Fruit fly (Drosophila melanogaster) whole organism, embryonic: ENCODE measurements around the gene Zip88E.
A peak's percentile ranks its signal among the peaks of the same experiment; 100 is the strongest.

Experiments used
- CG10267 ChIP-seq: fragments of 200-800 bp; sonication (Bioruptor generic); optimal IDR thresholded peaks from 2 replicates; lab custom pipeline; 2018; ENCODE audit warnings: missing biosample characterization, mild to moderate bottlenecking, missing genetic modification characterization, moderate library complexity
- CG10565 ChIP-seq: fragments of 200-800 bp; sonication (Bioruptor generic); optimal IDR thresholded peaks from 3 replicates; lab custom pipeline; 2016; ENCODE audit warnings: missing biosample characterization, mild to moderate bottlenecking, missing genetic modification characterization
- CG11085 ChIP-seq: fragments of 200-800 bp; sonication (Bioruptor generic); IDR thresholded peaks from 2 replicates; pipeline ENCODE4 v1.3.6; 2022; ENCODE audit warnings: missing biosample characterization, missing genetic modification characterization
- CG11398 ChIP-seq: fragments of 200-800 bp; sonication (Bioruptor generic); optimal IDR thresholded peaks from 2 replicates; lab custom pipeline; 2016; ENCODE audit warnings: missing biosample characterization, missing genetic modification characterization
- CG15073 ChIP-seq: fragments of 200-800 bp; sonication (Bioruptor generic); optimal IDR thresholded peaks from 2 replicates; lab custom pipeline; 2016; ENCODE audit warnings: missing biosample characterization, missing genetic modification characterization
- CG15696 ChIP-seq: fragments of 200-800 bp; sonication (Bioruptor generic); optimal IDR thresholded peaks from 2 replicates; lab custom pipeline; 2019; ENCODE audit warnings: missing biosample characterization, mild to moderate bottlenecking, missing genetic modification characterization, moderate library complexity
- CG16863 ChIP-seq: fragments of 200-800 bp; sonication (Bioruptor generic); optimal IDR thresholded peaks from 3 replicates; lab custom pipeline; 2016; ENCODE audit warnings: missing biosample characterization, missing genetic modification characterization
- CG17829 ChIP-seq: fragments of 200-800 bp; optimal IDR thresholded peaks from 2 replicates; lab custom pipeline; 2019; ENCODE audit warnings: missing biosample characterization, mild to moderate bottlenecking, missing genetic modification characterization, moderate library complexity
- CG2202 ChIP-seq: fragments of 200-800 bp; sonication (Bioruptor generic); optimal IDR thresholded peaks from 2 replicates; lab custom pipeline; 2018; ENCODE audit warnings: missing biosample characterization, mild to moderate bottlenecking, missing genetic modification characterization
- CG2889 ChIP-seq: fragments of 200-800 bp; sonication (Bioruptor generic); IDR thresholded peaks from 3 replicates; pipeline ENCODE4 v1.3.6; 2022; ENCODE audit warnings: missing biosample characterization, missing genetic modification characterization
- CG30431 ChIP-seq: fragments of 200-800 bp; sonication (Bioruptor generic); optimal IDR thresholded peaks from 2 replicates; lab custom pipeline; 2017; ENCODE audit warnings: missing biosample characterization, missing genetic modification characterization
- CG4328 ChIP-seq: fragments of 200-800 bp; sonication (Bioruptor generic); optimal IDR thresholded peaks from 3 replicates; lab custom pipeline; 2017; ENCODE audit warnings: missing biosample characterization, missing genetic modification reagents, missing genetic modification characterization
- CG43689 ChIP-seq: fragments of 200-800 bp; sonication (Bioruptor generic); IDR thresholded peaks from 2 replicates; pipeline ENCODE4 v1.3.6; 2022; ENCODE audit warnings: missing biosample characterization, missing genetic modification characterization
- CG4424 ChIP-seq: fragments of 200-800 bp; sonication (Bioruptor generic); optimal IDR thresholded peaks from 3 replicates; lab custom pipeline; 2016; ENCODE audit warnings: missing biosample characterization, missing genetic modification characterization
- CG8281 ChIP-seq: fragments of 200-800 bp; sonication (Bioruptor generic); optimal IDR thresholded peaks from 2 replicates; lab custom pipeline; 2018; ENCODE audit warnings: missing biosample characterization, mild to moderate bottlenecking, missing genetic modification characterization, moderate library complexity
- ERR ChIP-seq: fragments of 200-800 bp; sonication (Bioruptor generic); optimal IDR thresholded peaks from 2 replicates; lab custom pipeline; 2016; ENCODE audit warnings: missing biosample characterization, missing genetic modification characterization
- Fer3 ChIP-seq: fragments of 200-800 bp; sonication (Bioruptor generic); optimal IDR thresholded peaks from 2 replicates; lab custom pipeline; 2018; ENCODE audit warnings: missing biosample characterization, mild to moderate bottlenecking, missing genetic modification characterization, moderate library complexity
- HLH4C ChIP-seq: fragments of 200-800 bp; sonication (Bioruptor generic); IDR thresholded peaks from 3 replicates; pipeline ENCODE4 v1.3.6; 2022; ENCODE audit warnings: missing biosample characterization, missing genetic modification characterization; ENCODE audit not compliant: partially characterized antibody
- NFAT ChIP-seq: fragments of 200-800 bp; sonication (Bioruptor generic); IDR thresholded peaks from 2 replicates; pipeline ENCODE4 v1.3.6; 2022; ENCODE audit warnings: missing biosample characterization, missing genetic modification characterization
- Scr ChIP-seq: fragments of 200-800 bp; sonication (Bioruptor generic); IDR thresholded peaks from 2 replicates; pipeline ENCODE4 v1.3.6; 2022; ENCODE audit warnings: missing biosample characterization, missing genetic modification characterization; ENCODE audit not compliant: partially characterized antibody
- Six4 ChIP-seq: fragments of 200-800 bp; sonication (Bioruptor generic); optimal IDR thresholded peaks from 2 replicates; lab custom pipeline; 2016; ENCODE audit warnings: missing biosample characterization, missing genetic modification characterization
- Spps ChIP-seq: fragments of 200-800 bp; sonication (Bioruptor generic); optimal IDR thresholded peaks from 2 replicates; lab custom pipeline; 2018; ENCODE audit warnings: missing biosample characterization, mild to moderate bottlenecking, missing genetic modification characterization
- Ssrp ChIP-seq: fragments of 200-800 bp; sonication (Bioruptor generic); optimal IDR thresholded peaks from 2 replicates; lab custom pipeline; 2018; ENCODE audit warnings: missing biosample characterization, mild to moderate bottlenecking, missing genetic modification characterization, moderate library complexity
- Trl ChIP-seq, 3 experiments: fragments of >200 bp in 2 of 3; fragments of 200-800 bp in 1 of 3; sonication (Bioruptor generic) in 1 of 3; optimal IDR thresholded peaks; 2 replicates in 1 of 3; 3 replicates in 2 of 3; lab custom pipeline; 2016 to 2017; ENCODE audit warnings: missing biosample characterization in 1 of 3, missing genetic modification characterization in 1 of 3
- Xbp1 ChIP-seq: fragments of 200-800 bp; sonication (Bioruptor generic); optimal IDR thresholded peaks from 3 replicates; lab custom pipeline; 2016; ENCODE audit warnings: missing biosample characterization, mild to moderate bottlenecking, missing genetic modification characterization
- aop ChIP-seq: fragments of 200-800 bp; sonication (Bioruptor generic); IDR thresholded peaks from 2 replicates; pipeline ENCODE4 v1.3.6; 2022; ENCODE audit warnings: missing biosample characterization, missing genetic modification characterization
- bsh ChIP-seq, 2 experiments: fragments of 200-800 bp; sonication (Bioruptor generic); optimal IDR thresholded peaks; 2 replicates each; lab custom pipeline; 2017 to 2018; ENCODE audit warnings: mild to moderate bottlenecking in 2 of 2, missing biosample characterization in 2 of 2, missing genetic modification characterization in 2 of 2, moderate library complexity in 1 of 2
- chif ChIP-seq, 2 experiments: fragments of 200-800 bp; sonication (Bioruptor generic); optimal IDR thresholded peaks; 3 replicates each; lab custom pipeline; 2016; ENCODE audit warnings: missing biosample characterization in 2 of 2, missing genetic modification characterization in 2 of 2
- crol ChIP-seq: fragments of 200-800 bp; sonication (Bioruptor generic); IDR thresholded peaks from 2 replicates; pipeline ENCODE4 v1.3.6; 2022; ENCODE audit warnings: missing biosample characterization, missing genetic modification characterization
- disco-r ChIP-seq: fragments of 200-800 bp; sonication (Bioruptor generic); optimal IDR thresholded peaks from 2 replicates; lab custom pipeline; 2016; ENCODE audit warnings: missing biosample characterization, missing genetic modification characterization
- fru ChIP-seq: fragments of >200 bp; optimal IDR thresholded peaks from 2 replicates; lab custom pipeline; 2017
- gcm ChIP-seq: fragments of 200-800 bp; sonication (Bioruptor generic); optimal IDR thresholded peaks from 2 replicates; lab custom pipeline; 2019; ENCODE audit warnings: missing biosample characterization, mild to moderate bottlenecking, missing genetic modification characterization, moderate library complexity
- gfzf ChIP-seq: fragments of 200-800 bp; sonication (Bioruptor generic); optimal IDR thresholded peaks from 2 replicates; lab custom pipeline; 2016; ENCODE audit warnings: missing biosample characterization, mild to moderate bottlenecking, missing genetic modification characterization, moderate library complexity
- gsb-n ChIP-seq: fragments of 200-800 bp; sonication (Bioruptor generic); optimal IDR thresholded peaks from 3 replicates; lab custom pipeline; 2018; ENCODE audit warnings: missing biosample characterization, mild to moderate bottlenecking, missing genetic modification characterization
- jing ChIP-seq: fragments of 200-800 bp; sonication (Bioruptor generic); optimal IDR thresholded peaks from 2 replicates; lab custom pipeline; 2018; ENCODE audit warnings: missing biosample characterization, mild to moderate bottlenecking, missing genetic modification characterization
- kni ChIP-seq: fragments of 200-800 bp; sonication (Bioruptor generic); optimal IDR thresholded peaks from 3 replicates; lab custom pipeline; 2017; ENCODE audit warnings: mild to moderate bottlenecking, missing biosample characterization, missing genetic modification reagents, missing genetic modification characterization
- knrl ChIP-seq: fragments of 200-800 bp; sonication (Bioruptor generic); IDR thresholded peaks from 3 replicates; pipeline ENCODE4 v1.3.6; 2022; ENCODE audit warnings: missing biosample characterization, missing genetic modification characterization; ENCODE audit not compliant: partially characterized antibody
- maf-S ChIP-seq: fragments of 200-800 bp; sonication (Bioruptor generic); optimal IDR thresholded peaks from 2 replicates; lab custom pipeline; 2016; ENCODE audit warnings: missing biosample characterization, missing genetic modification characterization
- oc ChIP-seq: fragments of 200-800 bp; sonication (Bioruptor generic); optimal IDR thresholded peaks from 2 replicates; lab custom pipeline; 2018; ENCODE audit warnings: missing biosample characterization, mild to moderate bottlenecking, missing genetic modification characterization, moderate library complexity
- odd ChIP-seq: fragments of 200-800 bp; sonication (Bioruptor generic); optimal IDR thresholded peaks from 2 replicates; lab custom pipeline; 2017; ENCODE audit warnings: missing biosample characterization, mild to moderate bottlenecking, missing genetic modification characterization
- pros ChIP-seq: fragments of 200-800 bp; sonication (Bioruptor generic); optimal IDR thresholded peaks from 3 replicates; lab custom pipeline; 2019; ENCODE audit warnings: missing biosample characterization, mild to moderate bottlenecking, missing genetic modification characterization, moderate library complexity
- run ChIP-seq: fragments of 200-800 bp; sonication (Bioruptor generic); optimal IDR thresholded peaks from 3 replicates; lab custom pipeline; 2018; ENCODE audit warnings: missing biosample characterization, mild to moderate bottlenecking, missing genetic modification characterization
- slbo ChIP-seq: fragments of 200-800 bp; sonication (Bioruptor generic); IDR thresholded peaks from 2 replicates; pipeline ENCODE4 v1.3.6; 2022; ENCODE audit warnings: missing biosample characterization, missing genetic modification characterization
- slp2 ChIP-seq: fragments of 200-800 bp; sonication (Bioruptor generic); optimal IDR thresholded peaks from 2 replicates; lab custom pipeline; 2016; ENCODE audit warnings: missing biosample characterization, missing genetic modification characterization
- ssp ChIP-seq: fragments of 200-800 bp; sonication (Bioruptor generic); IDR thresholded peaks from 2 replicates; pipeline ENCODE4 v1.3.6; 2022; ENCODE audit warnings: missing biosample characterization, missing genetic modification characterization
- sug ChIP-seq: fragments of 200-800 bp; optimal IDR thresholded peaks from 2 replicates; lab custom pipeline; 2019; ENCODE audit warnings: missing biosample characterization, mild to moderate bottlenecking, missing genetic modification characterization, moderate library complexity
- trem ChIP-seq: fragments of 200-800 bp; optimal IDR thresholded peaks from 3 replicates; lab custom pipeline; 2019; ENCODE audit warnings: missing biosample characterization, mild to moderate bottlenecking, missing genetic modification characterization, moderate library complexity
- usp ChIP-seq: fragments of >200 bp; optimal IDR thresholded peaks from 2 replicates; lab custom pipeline; 2017; ENCODE audit warnings: missing biosample characterization, missing genetic modification characterization

Zip88E gene

DNA sequence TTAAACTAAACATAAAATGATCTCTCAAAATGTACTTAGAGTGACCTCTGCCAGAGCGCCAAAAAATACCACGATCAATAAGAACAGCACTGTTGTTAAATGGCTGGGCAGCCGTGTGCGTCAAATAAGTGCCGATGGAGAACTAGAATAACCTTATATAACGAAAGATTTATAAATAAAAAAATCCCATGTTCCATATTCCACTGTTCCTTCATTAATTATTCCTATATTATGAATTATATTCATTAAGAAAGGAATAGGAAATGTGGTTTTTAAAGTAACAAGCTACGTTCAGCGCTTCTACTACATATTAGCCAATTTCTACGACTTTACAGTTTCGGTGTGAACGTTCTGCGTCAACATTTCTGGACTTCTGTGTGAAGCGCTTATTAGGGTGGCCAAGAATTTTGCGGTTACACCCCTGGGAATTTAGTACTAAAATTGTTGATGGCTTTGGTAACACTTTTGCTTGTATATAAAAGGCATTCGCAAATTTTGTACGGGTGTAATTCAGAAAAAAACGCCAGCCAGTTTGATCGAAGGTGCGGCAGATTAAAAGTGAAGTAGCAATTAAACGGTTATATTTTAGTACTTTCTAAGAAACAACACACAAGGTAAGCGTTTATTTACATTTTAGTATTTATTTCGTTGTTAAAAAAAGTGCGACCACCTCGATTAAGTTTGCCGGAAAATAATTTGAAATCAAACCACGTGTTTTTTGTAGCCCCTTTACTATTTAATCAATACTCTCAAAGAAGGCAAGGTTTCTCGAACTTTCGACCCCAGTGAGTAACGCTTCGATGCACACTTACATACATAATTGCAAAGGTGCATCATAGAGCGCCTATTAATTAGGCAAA, 26.0 kb upstream of the Zip88E start, which contains the start of the genes tefu and Hsc70-4 (continued):
- TF ChIP-seq CG15696 (tag; lab: Kevin White, UChicago) (peak; percentile 76), ERR (no peak), kni (GFP tag; lab: Kevin White, UChicago) (peak; percentile 54), CG17829 (tag; lab: Kevin White, UChicago) (peak; percentile 73), CG10267 (tag; lab: Kevin White, UChicago) (peak; percentile 73), Fer3 (tag; lab: Kevin White, UChicago) (peak; percentile 62), trem (tag; lab: Kevin White, UChicago) (peak; percentile 65), CG11085 (GFP tag; lab: Robert Waterston, UW) (peak; percentile 78), Ssrp (tag; lab: Kevin White, UChicago) (peak; percentile 73), CG4328 (GFP tag; lab: Kevin White, UChicago) (no peak), fru (lab: Kevin White, UChicago) (no peak), jing (peak; percentile 45), usp (no peak), CG8281 (peak; percentile 31), odd (peak; percentile 31), pros (GFP tag; lab: Kevin White, UChicago) (no peak), sug (tag; lab: Kevin White, UChicago) (peak; percentile 75), CG15073 (GFP tag; lab: Kevin White, UChicago) (no peak), CG10565 (GFP tag; lab: Kevin White, UChicago) (no peak), maf-S (GFP tag; lab: Kevin White, UChicago) (peak; percentile 76), NFAT (GFP tag; lab: Robert Waterston, UW) (peak; percentile 59), gfzf (GFP tag; lab: Kevin White, UChicago) (peak; percentile 96), gcm (GFP tag; lab: Kevin White, UChicago) (no peak), Trl (optimal IDR thresholded peaks at IDR 0.05; lab: Kevin White, UChicago) (no peak), Trl (GFP tag; optimal IDR thresholded peaks at IDR 0.05; lab: Kevin White, UChicago) (peak; percentile 47), HLH4C (GFP tag; lab: Robert Waterston, UW) (peak; percentile 11; the same call in 1 of the 3 replicates), oc (tag; lab: Kevin White, UChicago) (no peak), bsh (GFP tag; optimal IDR thresholded peaks at IDR 0.05; lab: Kevin White, UChicago) (no peak), crol (GFP tag; lab: Robert Waterston, UW) (no peak), Spps (tag; lab: Kevin White, UChicago) (peak; percentile 1), Six4 (GFP tag; lab: Kevin White, UChicago) (peak; percentile 44), CG11398 (no peak), Xbp1 (GFP tag; lab: Kevin White, UChicago) (peak; percentile 90), ssp (GFP tag; lab: Robert Waterston, UW) (peak; percentile 99), CG16863 (GFP tag; lab: Kevin White, UChicago) (peak; percentile 29), run (tag; lab: Kevin White, UChicago) (peak; percentile 79), CG43689 (GFP tag; lab: Robert Waterston, UW) (no peak), aop (GFP tag; lab: Robert Waterston, UW) (no peak), CG30431 (GFP tag; lab: Kevin White, UChicago) (peak; percentile 80), CG4424 (GFP tag; lab: Kevin White, UChicago) (peak; percentile 82), gsb-n (peak; percentile 55), slbo (GFP tag; lab: Robert Waterston, UW) (peak; percentile 90), disco-r (GFP tag; lab: Kevin White, UChicago) (no peak), CG2889 (peak; percentile 63; the same call in 1 of the 3 replicates), chif (GFP tag; optimal IDR thresholded peaks at IDR 0.05; lab: Kevin White, UChicago) (peak in 1 of 2 experiments; percentile 83), knrl (GFP tag; lab: Robert Waterston, UW) (peak; percentile 39; the same call in 1 of the 3 replicates), Scr (GFP tag; lab: Robert Waterston, UW) (no peak), slp2 (GFP tag; lab: Kevin White, UChicago) (peak; percentile 62), CG2202 (peak; percentile 40)
